Fruit fly (Drosophila melanogaster) whole organism, embryonic: Measurements from ENCODE around the gene Gk2.

Source experiments
- Bdp1 ChIP-seq: fragments of 200-800 bp; sonication (Bioruptor generic); optimal IDR thresholded peaks from 3 replicates; lab custom pipeline; 2016; ENCODE audit warnings: missing biosample characterization, missing genetic modification characterization
- Bteb2 ChIP-seq: fragments of 200-800 bp; sonication (Bioruptor generic); optimal IDR thresholded peaks from 2 replicates; lab custom pipeline; 2016; ENCODE audit warnings: missing biosample characterization, missing genetic modification characterization
- CG10209 ChIP-seq: fragments of 200-800 bp; sonication (Bioruptor generic); optimal IDR thresholded peaks from 3 replicates; lab custom pipeline; 2017; ENCODE audit warnings: missing biosample characterization, mild to moderate bottlenecking, missing genetic modification characterization, missing genetic modification reagents
- CG10267 ChIP-seq: fragments of 200-800 bp; sonication (Bioruptor generic); optimal IDR thresholded peaks from 2 replicates; lab custom pipeline; 2018; ENCODE audit warnings: missing biosample characterization, mild to moderate bottlenecking, missing genetic modification characterization, moderate library complexity
- CG11696 ChIP-seq: fragments of 200-800 bp; sonication (Bioruptor generic); IDR thresholded peaks from 2 replicates; pipeline ENCODE4 v1.3.6; 2022; ENCODE audit warnings: missing biosample characterization, missing genetic modification characterization
- CG12155 ChIP-seq: fragments of 200-800 bp; sonication (Bioruptor generic); optimal IDR thresholded peaks from 3 replicates; lab custom pipeline; 2016; ENCODE audit warnings: missing biosample characterization, missing genetic modification characterization
- CG12659 ChIP-seq: fragments of 200-800 bp; sonication (Bioruptor generic); optimal IDR thresholded peaks from 3 replicates; lab custom pipeline; 2017; ENCODE audit warnings: mild to moderate bottlenecking, missing biosample characterization, missing genetic modification reagents, missing genetic modification characterization
- CG12769 ChIP-seq: fragments of 200-800 bp; sonication (Bioruptor generic); optimal IDR thresholded peaks from 2 replicates; lab custom pipeline; 2019; ENCODE audit warnings: missing biosample characterization, mild to moderate bottlenecking, missing genetic modification characterization, moderate library complexity
- CG15696 ChIP-seq: fragments of 200-800 bp; sonication (Bioruptor generic); optimal IDR thresholded peaks from 2 replicates; lab custom pipeline; 2019; ENCODE audit warnings: missing biosample characterization, mild to moderate bottlenecking, missing genetic modification characterization, moderate library complexity
- CG16863 ChIP-seq: fragments of 200-800 bp; sonication (Bioruptor generic); optimal IDR thresholded peaks from 3 replicates; lab custom pipeline; 2016; ENCODE audit warnings: missing biosample characterization, missing genetic modification characterization
- CG1832 ChIP-seq: fragments of 200-800 bp; sonication (Bioruptor generic); optimal IDR thresholded peaks from 2 replicates; lab custom pipeline; 2017; ENCODE audit warnings: missing biosample characterization, mild to moderate bottlenecking, missing genetic modification characterization, inconsistent platforms
- CG32767 ChIP-seq: fragments of 200-800 bp; sonication (Bioruptor generic); IDR thresholded peaks from 2 replicates; pipeline ENCODE4 v1.3.6; 2022; ENCODE audit warnings: missing biosample characterization, missing genetic modification characterization
- CG33213 ChIP-seq: fragments of 200-800 bp; sonication (Bioruptor generic); optimal IDR thresholded peaks from 3 replicates; lab custom pipeline; 2016; ENCODE audit warnings: missing biosample characterization, missing genetic modification characterization
- CG3407 ChIP-seq: fragments of 200-800 bp; sonication (Bioruptor generic); optimal IDR thresholded peaks from 2 replicates; lab custom pipeline; 2018; ENCODE audit warnings: missing biosample characterization, mild to moderate bottlenecking, missing genetic modification characterization
- CG42726 ChIP-seq: fragments of 200-800 bp; sonication (Bioruptor generic); IDR thresholded peaks from 2 replicates; pipeline ENCODE4 v1.3.6; 2022; ENCODE audit warnings: missing biosample characterization, missing genetic modification characterization; ENCODE audit not compliant: partially characterized antibody
- CG7987 ChIP-seq: fragments of 200-800 bp; sonication (Bioruptor generic); optimal IDR thresholded peaks from 2 replicates; lab custom pipeline; 2018; ENCODE audit warnings: missing biosample characterization, mild to moderate bottlenecking, missing genetic modification characterization, moderate library complexity
- CG9215 ChIP-seq: fragments of 200-800 bp; sonication (Bioruptor generic); IDR thresholded peaks from 2 replicates; pipeline ENCODE4 v1.3.6; 2022; ENCODE audit warnings: missing biosample characterization, missing genetic modification characterization
- CG9817 ChIP-seq: fragments of 200-800 bp; sonication (Bioruptor generic); optimal IDR thresholded peaks from 2 replicates; lab custom pipeline; 2018; ENCODE audit warnings: missing biosample characterization, mild to moderate bottlenecking, missing genetic modification characterization, moderate library complexity
- CTCF ChIP-seq: fragments of 200-800 bp; sonication (Bioruptor generic); optimal IDR thresholded peaks from 2 replicates; lab custom pipeline; 2017; ENCODE audit warnings: missing biosample characterization, mild to moderate bottlenecking, missing genetic modification characterization, moderate library complexity
- CoRest ChIP-seq: fragments of 200-800 bp; sonication (Bioruptor generic); optimal IDR thresholded peaks from 3 replicates; lab custom pipeline; 2018; ENCODE audit warnings: missing biosample characterization, mild to moderate bottlenecking, missing genetic modification characterization, moderate library complexity
- D ChIP-seq, 2 experiments: fragments of 200-800 bp in 1 of 2; fragments of >200 bp in 1 of 2; sonication (Bioruptor generic) in 1 of 2; optimal IDR thresholded peaks; 2 replicates in 1 of 2; 3 replicates in 1 of 2; lab custom pipeline; 2017; ENCODE audit warnings: mild to moderate bottlenecking in 1 of 2, missing biosample characterization in 1 of 2, missing genetic modification characterization in 1 of 2, missing genetic modification reagents in 1 of 2
- D19A ChIP-seq: fragments of 200-800 bp; optimal IDR thresholded peaks from 3 replicates; lab custom pipeline; 2019; ENCODE audit warnings: missing biosample characterization, mild to moderate bottlenecking, missing genetic modification characterization, moderate library complexity
- Hr78 ChIP-seq, 2 experiments: fragments of 200-800 bp in 1 of 2; fragments of >200 bp in 1 of 2; sonication (Bioruptor generic) in 1 of 2; optimal IDR thresholded peaks; 2 replicates each; lab custom pipeline; 2017 to 2019; ENCODE audit warnings: missing biosample characterization in 2 of 2, missing genetic modification characterization in 2 of 2, mild to moderate bottlenecking in 1 of 2, moderate library complexity in 1 of 2
- Neu2 ChIP-seq: fragments of 200-800 bp; sonication (Bioruptor generic); optimal IDR thresholded peaks from 3 replicates; lab custom pipeline; 2016; ENCODE audit warnings: missing biosample characterization, missing genetic modification characterization, borderline replicate concordance
- Oaz ChIP-seq: fragments of 200-800 bp; sonication (Bioruptor generic); IDR thresholded peaks from 2 replicates; pipeline ENCODE4 v1.3.6; 2022; ENCODE audit warnings: missing biosample characterization, missing genetic modification characterization
- Ptx1 ChIP-seq: fragments of 200-800 bp; sonication (Bioruptor generic); IDR thresholded peaks from 2 replicates; pipeline ENCODE4 v1.3.6; 2022; ENCODE audit warnings: missing biosample characterization, missing genetic modification characterization
- Taf1 ChIP-seq: fragments of 200-800 bp; sonication (Bioruptor generic); IDR thresholded peaks from 2 replicates; pipeline ENCODE4 v1.3.6; 2022; ENCODE audit warnings: missing biosample characterization, missing genetic modification characterization
- bowl ChIP-seq: fragments of 200-800 bp; sonication (Bioruptor generic); IDR thresholded peaks from 2 replicates; pipeline ENCODE4 v1.3.6; 2022; ENCODE audit warnings: missing biosample characterization, missing genetic modification characterization
- cg ChIP-seq: fragments of 200-800 bp; sonication (Bioruptor generic); optimal IDR thresholded peaks from 3 replicates; lab custom pipeline; 2019; ENCODE audit warnings: missing biosample characterization, mild to moderate bottlenecking, missing genetic modification characterization, moderate library complexity
- gcm2 ChIP-seq: fragments of 200-800 bp; sonication (Bioruptor generic); optimal IDR thresholded peaks from 2 replicates; lab custom pipeline; 2016; ENCODE audit warnings: missing biosample characterization, missing genetic modification characterization
- kni ChIP-seq: fragments of 200-800 bp; sonication (Bioruptor generic); optimal IDR thresholded peaks from 3 replicates; lab custom pipeline; 2017; ENCODE audit warnings: mild to moderate bottlenecking, missing biosample characterization, missing genetic modification reagents, missing genetic modification characterization
- prd ChIP-seq, 3 experiments: fragments of >200 bp in 2 of 3; fragments of 200-800 bp in 1 of 3; sonication (Bioruptor generic) in 1 of 3; optimal IDR thresholded peaks in 2 of 3; IDR thresholded peaks in 1 of 3; 2 replicates in 2 of 3; 3 replicates in 1 of 3; pipeline versions ENCODE4 v1.3.6 to Lab custom; 2017 to 2022; ENCODE audit warnings: missing biosample characterization in 1 of 3, missing genetic modification characterization in 1 of 3
- repo ChIP-seq: fragments of 200-800 bp; sonication (Bioruptor generic); optimal IDR thresholded peaks from 2 replicates; lab custom pipeline; 2016; ENCODE audit warnings: missing biosample characterization, missing genetic modification characterization
- ro ChIP-seq: fragments of 200-800 bp; sonication (Bioruptor generic); IDR thresholded peaks from 2 replicates; pipeline ENCODE4 v1.3.6; 2022; ENCODE audit warnings: missing biosample characterization, missing genetic modification characterization
- salm ChIP-seq: fragments of 200-800 bp; sonication (Bioruptor generic); optimal IDR thresholded peaks from 2 replicates; lab custom pipeline; 2018; ENCODE audit warnings: missing biosample characterization, mild to moderate bottlenecking, missing genetic modification characterization
- sc ChIP-seq, 3 experiments: fragments of >200 bp in 2 of 3; fragments of 200-800 bp in 1 of 3; sonication (Bioruptor generic) in 1 of 3; optimal IDR thresholded peaks; 2 replicates in 2 of 3; 3 replicates in 1 of 3; lab custom pipeline; 2017; ENCODE audit warnings: mild to moderate bottlenecking in 1 of 3, missing biosample characterization in 1 of 3, missing genetic modification characterization in 1 of 3, missing genetic modification reagents in 1 of 3
- shn ChIP-seq: fragments of 200-800 bp; sonication (Bioruptor generic); optimal IDR thresholded peaks from 3 replicates; lab custom pipeline; 2016; ENCODE audit warnings: missing biosample characterization, missing genetic modification characterization
- slou ChIP-seq: fragments of 200-800 bp; sonication (Bioruptor generic); optimal IDR thresholded peaks from 3 replicates; lab custom pipeline; 2016; ENCODE audit warnings: missing biosample characterization, missing genetic modification characterization
- tup ChIP-seq: fragments of 200-800 bp; sonication (Bioruptor generic); optimal IDR thresholded peaks from 2 replicates; lab custom pipeline; 2016; ENCODE audit warnings: missing biosample characterization, mild to moderate bottlenecking, missing genetic modification characterization, moderate library complexity
- unc-4 ChIP-seq: fragments of 200-800 bp; sonication (Bioruptor generic); IDR thresholded peaks from 2 replicates; pipeline ENCODE4 v1.3.6; 2022; ENCODE audit warnings: missing biosample characterization, missing genetic modification characterization; ENCODE audit not compliant: partially characterized antibody
- wdn ChIP-seq: fragments of 200-800 bp; sonication (Bioruptor generic); IDR thresholded peaks from 2 replicates; pipeline ENCODE4 v1.3.6; 2022; ENCODE audit warnings: missing biosample characterization, missing genetic modification characterization
- wor ChIP-seq: fragments of 200-800 bp; sonication (Bioruptor generic); IDR thresholded peaks from 2 replicates; pipeline ENCODE4 v1.3.6; 2022; ENCODE audit warnings: missing biosample characterization, missing genetic modification characterization
- z ChIP-seq: fragments of 200-800 bp; sonication (Bioruptor generic); IDR thresholded peaks from 3 replicates; pipeline ENCODE4 v1.3.6; 2022; ENCODE audit warnings: missing biosample characterization, missing genetic modification characterization

Gene Gk2

DNA sequence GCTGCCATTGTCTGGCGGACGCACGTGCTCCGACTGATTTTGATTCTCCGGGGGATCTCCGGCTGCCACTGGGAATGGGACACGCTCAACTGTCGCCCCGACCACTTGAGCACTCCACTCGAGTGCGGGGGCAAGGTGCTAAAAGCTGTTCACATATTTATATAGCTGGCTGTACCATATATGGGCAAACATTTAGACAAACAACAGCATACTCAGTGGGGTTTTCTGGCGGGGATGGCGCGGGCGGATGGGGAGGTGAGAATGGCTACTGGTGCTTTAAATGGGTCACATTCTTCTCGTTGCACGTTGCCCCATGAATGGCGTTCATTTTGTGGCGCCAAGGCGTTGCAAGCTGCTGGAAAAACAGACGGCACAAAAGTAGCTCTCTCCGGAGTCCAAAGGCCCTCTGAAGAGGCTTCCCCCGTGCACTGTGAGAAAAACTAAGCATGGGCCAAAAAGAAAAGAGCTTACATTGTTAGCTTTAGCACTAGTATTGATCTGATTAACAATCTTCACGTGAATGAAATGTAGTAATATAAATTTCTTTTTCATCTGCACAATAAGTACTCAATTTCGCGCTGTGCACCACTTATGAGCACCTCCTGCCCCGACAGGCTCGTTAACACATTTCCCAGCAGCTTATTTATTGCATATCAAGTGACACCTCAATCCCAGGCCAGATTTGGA is 47.3 kb upstream of the Gk2 start (continued):
- TF ChIP-seq Bdp1 (GFP tag; lab: Kevin White, UChicago): peak; percentile 8
- no peak for TF ChIP-seq Taf1 (GFP tag; lab: Robert Waterston, UW)
- TF ChIP-seq salm (tag; lab: Kevin White, UChicago): no peak
- TF ChIP-seq slou (GFP tag; lab: Kevin White, UChicago): no peak
- TF ChIP-seq shn (GFP tag; lab: Kevin White, UChicago): no peak
- TF ChIP-seq Neu2: no peak
- TF ChIP-seq z: no peak
- no peak for TF ChIP-seq CG12659 (GFP tag; lab: Kevin White, UChicago)
- no peak for TF ChIP-seq bowl (GFP tag; lab: Robert Waterston, UW)
- no peak for TF ChIP-seq cg (GFP tag; lab: Kevin White, UChicago)
- no peak for TF ChIP-seq CG42726 (GFP tag; lab: Robert Waterston, UW)
- no peak for TF ChIP-seq CG9215
- TF ChIP-seq CG15696 (tag; lab: Kevin White, UChicago): no peak
- TF ChIP-seq wdn (GFP tag; lab: Robert Waterston, UW): no peak
- no peak for TF ChIP-seq CG11696 (GFP tag; lab: Robert Waterston, UW)
- no peak for TF ChIP-seq CTCF (GFP tag; lab: Kevin White, UChicago)
- no peak for TF ChIP-seq wor (GFP tag; lab: Robert Waterston, UW)
- peak; percentile 29 for TF ChIP-seq Ptx1 (GFP tag; lab: Robert Waterston, UW)
- TF ChIP-seq sc (optimal IDR thresholded peaks at IDR 0.05; lab: Kevin White, UChicago): no peak
- TF ChIP-seq sc (GFP tag; optimal IDR thresholded peaks at IDR 0.05; lab: Kevin White, UChicago): peak; percentile 46
- no peak for TF ChIP-seq D (optimal IDR thresholded peaks at IDR 0.05; lab: Kevin White, UChicago)
- TF ChIP-seq D (GFP tag; optimal IDR thresholded peaks at IDR 0.05; lab: Kevin White, UChicago): peak; percentile 50
- no peak for TF ChIP-seq Oaz (GFP tag; lab: Robert Waterston, UW)
- no peak for TF ChIP-seq CG9817 (tag; lab: Kevin White, UChicago)
- no peak for TF ChIP-seq gcm2 (GFP tag; lab: Kevin White, UChicago)
- TF ChIP-seq ro: no peak
- no peak for TF ChIP-seq CG1832
- no peak for TF ChIP-seq Hr78 (GFP tag; optimal IDR thresholded peaks at IDR 0.05; lab: Kevin White, UChicago)
- TF ChIP-seq D19A (tag; lab: Kevin White, UChicago): peak; percentile 8
- peak; percentile 74 for TF ChIP-seq kni (GFP tag; lab: Kevin White, UChicago)
- peak; percentile 21 for TF ChIP-seq CoRest (tag; lab: Kevin White, UChicago)
- TF ChIP-seq repo (GFP tag; lab: Kevin White, UChicago): no peak
- no peak for TF ChIP-seq CG12155
- TF ChIP-seq Bteb2 (GFP tag; lab: Kevin White, UChicago): no peak
- no peak for TF ChIP-seq CG33213 (GFP tag; lab: Kevin White, UChicago)
- peak; percentile 5 for TF ChIP-seq CG16863 (GFP tag; lab: Kevin White, UChicago)
- TF ChIP-seq CG10209 (GFP tag; lab: Kevin White, UChicago): peak; percentile 25
- peak; percentile 57 for TF ChIP-seq CG3407 (GFP tag; lab: Kevin White, UChicago)
- peak; percentile 36 for TF ChIP-seq CG7987
- TF ChIP-seq CG10267 (tag; lab: Kevin White, UChicago): peak; percentile 27
- no peak for TF ChIP-seq prd (optimal IDR thresholded peaks at IDR 0.05; lab: Kevin White, UChicago)
- TF ChIP-seq prd (GFP tag; IDR thresholded peaks at IDR 0.05; lab: Robert Waterston, UW): peak; percentile 65; the same call in 2 of the 3 replicates
- TF ChIP-seq tup (GFP tag; lab: Kevin White, UChicago): peak; percentile 30
- no peak for TF ChIP-seq unc-4 (GFP tag; lab: Robert Waterston, UW)
- TF ChIP-seq CG32767 (GFP tag; lab: Robert Waterston, UW): no peak
- TF ChIP-seq CG12769 (tag; lab: Kevin White, UChicago): no peak
